Worm (Caenorhabditis elegans): ENCODE data around the gene F40G12.10.
A peak's percentile ranks its signal among the peaks of the same experiment; 100 is the strongest.
"Not testable (repeated sequence)": the region's sequence is repeated elsewhere in the genome, so short reads cannot be mapped to it uniquely, and the experiment has no call there.

The F40G12.10 gene

DNA sequence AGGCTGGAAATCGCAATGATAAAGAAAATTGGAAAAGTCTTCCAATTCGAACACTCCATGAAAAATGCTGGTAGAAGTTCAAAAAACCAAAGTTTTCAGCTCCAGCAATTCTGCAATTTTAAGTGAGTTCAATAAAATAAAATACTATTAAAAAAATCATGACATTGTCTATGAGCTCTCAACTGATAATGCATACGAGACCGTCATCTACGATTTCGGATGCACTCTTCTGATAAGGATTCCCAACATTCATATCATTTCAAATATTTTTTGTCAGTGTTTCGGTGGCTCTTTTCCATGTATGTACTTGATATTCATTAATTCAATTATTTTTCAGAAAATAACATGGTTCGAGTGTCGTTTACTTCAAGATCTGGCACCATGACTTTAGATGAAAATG, 17.7 kb downstream of the F40G12.10 start, which contains the start of gene F14D7.6:
TSS of gene F14D7.6 (plus strand) at position 338 of the 400 bp plus-strand sequence.
- peak; percentile 21 for TF ChIP-seq elt-2 (tag; optimal IDR thresholded peaks at IDR 0.05)
- TF ChIP-seq ztf-16 (tag; optimal IDR thresholded peaks at IDR 0.05), result no peak
- TF ChIP-seq ahr-1 (tag; optimal IDR thresholded peaks at IDR 0.05), result no peak

DNA sequence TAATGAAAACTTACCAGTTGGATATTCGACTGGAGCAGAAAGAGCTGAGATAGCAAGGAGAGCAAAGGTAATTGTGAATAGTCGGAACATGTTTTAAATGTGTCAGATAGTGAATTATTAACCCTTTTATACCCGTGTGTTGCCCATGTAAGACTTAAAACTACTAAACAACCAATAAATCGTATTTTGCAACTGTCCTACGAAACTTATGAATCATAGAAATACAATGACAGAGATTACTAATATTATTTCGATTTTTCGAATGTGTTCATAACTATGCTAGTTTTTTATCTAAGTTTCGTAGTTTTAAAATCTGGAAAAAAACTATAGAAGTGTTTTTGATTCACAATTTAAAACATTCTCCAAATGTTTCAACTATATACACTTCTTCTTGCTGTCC, 23.4 kb downstream of the F40G12.10 start, which contains the start of gene spig-4:
TSS of gene spig-4 (minus strand) at position 101 of the 400 bp plus-strand sequence.
- TF ChIP-seq ceh-24, ceh-30, sox-4 (tag; optimal IDR thresholded peaks at IDR 0.05): not testable (repeated sequence)

DNA sequence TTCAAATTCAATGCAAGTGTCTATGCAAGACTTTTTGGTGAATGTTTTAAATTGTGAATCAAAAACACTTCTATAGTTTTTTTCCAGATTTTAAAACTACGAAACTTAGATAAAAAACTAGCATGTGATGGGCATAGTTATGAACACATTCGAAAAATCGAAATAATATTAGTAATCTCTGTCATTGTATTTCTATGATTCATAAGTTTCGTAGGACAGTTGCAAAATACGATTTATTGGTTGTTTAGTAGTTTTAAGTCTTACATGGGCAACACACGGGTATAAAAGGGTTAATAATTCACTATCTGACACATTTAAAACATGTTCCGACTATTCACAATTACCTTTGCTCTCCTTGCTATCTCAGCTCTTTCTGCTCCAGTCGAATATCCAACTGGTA, 24.8 kb downstream of the F40G12.10 start, which contains the start of gene spig-5:
TSS of gene spig-5 (plus strand) at position 301 of the 400 bp plus-strand sequence.
- TF ChIP-seq ama-1 (optimal IDR thresholded peaks at IDR 0.05); ahr-1 (tag; optimal IDR thresholded peaks at IDR 0.05); ets-4 (tag; optimal IDR thresholded peaks at IDR 0.05): not testable (repeated sequence)

DNA sequence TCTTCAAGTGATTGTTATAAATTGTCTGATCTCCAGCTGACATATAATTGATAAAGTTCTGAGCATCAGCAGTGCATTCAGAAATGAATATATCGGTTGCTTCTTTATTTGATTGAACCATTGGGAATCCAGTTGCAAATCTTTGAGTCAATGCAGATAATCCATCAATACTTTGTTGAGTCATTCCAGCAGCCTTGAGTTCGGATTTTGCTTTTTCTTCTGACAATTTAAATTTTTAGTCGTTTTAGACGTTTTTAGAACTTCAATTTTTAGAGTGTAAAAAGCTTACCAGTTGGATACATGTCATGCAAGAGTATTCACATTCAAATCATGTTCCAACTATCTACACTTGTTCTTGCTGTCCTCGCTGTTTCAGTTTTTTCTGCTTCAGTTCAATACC, 26.3 kb downstream of the F40G12.10 start, which contains the start of gene F14D7.14:
TSS of gene F14D7.14 (plus strand) at position 301 of the 400 bp plus-strand sequence.
- not testable (repeated sequence) for TF ChIP-seq unc-3 (GFP tag; conservative IDR thresholded peaks at IDR 0.05); unc-3 (tag; optimal IDR thresholded peaks at IDR 0.05); ceh-24 (tag; optimal IDR thresholded peaks at IDR 0.05); sox-4 (tag; optimal IDR thresholded peaks at IDR 0.05)

DNA sequence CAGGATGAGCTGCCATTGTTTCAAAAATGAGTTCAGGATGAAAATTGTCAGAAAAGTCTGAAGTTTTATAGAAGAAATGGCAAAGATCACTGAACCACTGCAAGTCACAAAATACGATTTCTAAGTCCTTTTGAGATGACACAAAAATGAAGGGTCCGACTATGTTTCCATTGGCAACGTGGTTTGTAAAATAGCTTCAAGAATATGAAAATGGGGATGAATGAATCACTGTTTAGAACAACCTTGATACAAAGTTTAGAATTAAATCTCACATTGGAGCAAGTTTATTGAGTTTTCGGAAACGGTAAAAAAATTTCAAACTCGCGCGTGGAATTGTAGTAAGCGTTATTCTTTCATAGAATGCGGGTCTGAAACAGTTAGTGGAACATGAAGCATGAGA, 27.8 kb downstream of the F40G12.10 start, which contains the start of gene ddn-3:
TSS of gene ddn-3 (minus strand) at position 101 of the 400 bp plus-strand sequence.
- TF ChIP-seq ceh-48 (tag; optimal IDR thresholded peaks at IDR 0.05) (no peak), hlh-8 (tag; optimal IDR thresholded peaks at IDR 0.05) (no peak), fkh-10 (GFP tag; optimal IDR thresholded peaks at IDR 0.05) (no peak), lin-11 (tag; optimal IDR thresholded peaks at IDR 0.05) (no peak), ceh-19 (GFP tag; optimal IDR thresholded peaks at IDR 0.05) (no peak), npax-4 (tag; optimal IDR thresholded peaks at IDR 0.05) (no peak), nfya-1 (tag; optimal IDR thresholded peaks at IDR 0.05) (no peak), ceh-31 (tag; optimal IDR thresholded peaks at IDR 0.05) (no peak), ceh-22 (tag; optimal IDR thresholded peaks at IDR 0.05) (no peak), rnt-1 (tag; optimal IDR thresholded peaks at IDR 0.05) (no peak), pat-9 (tag; optimal IDR thresholded peaks at IDR 0.05) (no peak)

DNA sequence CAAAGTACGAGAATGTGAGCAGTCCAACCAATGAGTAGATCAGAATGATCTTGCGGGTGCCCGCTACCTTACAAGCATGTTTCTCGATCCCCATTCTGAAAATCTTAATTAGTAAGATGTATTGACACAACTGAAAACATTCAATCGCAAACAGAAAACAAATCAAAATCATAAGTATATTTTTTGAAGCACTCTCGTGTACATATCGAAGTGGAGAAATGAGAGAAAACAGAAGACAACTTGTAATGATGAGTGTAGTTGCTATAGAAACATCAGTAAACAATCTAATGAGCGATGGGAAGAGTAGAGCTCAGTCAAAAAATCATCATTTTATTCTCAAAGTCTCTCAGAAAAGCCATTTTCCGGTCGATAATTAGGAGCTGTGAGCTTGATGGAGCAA, 29.4 kb downstream of the F40G12.10 start, which contains the start of gene F14D7.8:
TSS of gene F14D7.8 (minus strand) at position 101 of the 400 bp plus-strand sequence.
- TF ChIP-seq unc-55 (GFP tag; optimal IDR thresholded peaks at IDR 0.05) (no peak), nfya-1 (tag; optimal IDR thresholded peaks at IDR 0.05) (no peak), elt-4 (tag; optimal IDR thresholded peaks at IDR 0.05) (no peak)

DNA sequence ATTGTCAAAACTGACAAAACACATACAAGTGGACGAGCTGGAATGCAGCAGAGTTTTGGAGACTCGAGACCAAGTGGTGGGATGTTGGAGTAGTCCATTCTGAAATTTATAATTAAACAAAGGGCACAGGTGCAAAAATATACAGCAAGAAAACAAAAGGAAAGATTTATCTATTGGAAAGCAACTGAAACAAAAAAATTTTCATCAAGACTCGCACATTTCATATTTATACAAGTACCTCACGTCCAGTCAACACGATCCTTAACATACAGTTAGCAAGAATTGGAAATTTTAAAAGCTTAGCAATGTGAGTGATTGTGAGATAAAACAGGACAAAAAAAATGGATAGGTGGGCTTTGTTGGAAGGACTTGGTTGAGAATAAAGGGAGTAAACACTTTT, 30.9 kb downstream of the F40G12.10 start, which contains the start of gene F47B8.1:
TSS of gene F47B8.1 (minus strand) at position 101 of the 400 bp plus-strand sequence.
- no peak for TF ChIP-seq pros-1 (tag; optimal IDR thresholded peaks at IDR 0.05)
- no peak for TF ChIP-seq K02D7.2 (tag; optimal IDR thresholded peaks at IDR 0.05)
- TF ChIP-seq ceh-9 (tag; optimal IDR thresholded peaks at IDR 0.05), result no peak
- no peak for TF ChIP-seq ets-4 (tag; optimal IDR thresholded peaks at IDR 0.05)
- TF ChIP-seq elt-2 (tag; optimal IDR thresholded peaks at IDR 0.05), result no peak
- TF ChIP-seq zip-5 (tag; optimal IDR thresholded peaks at IDR 0.05), result no peak
- no peak for TF ChIP-seq Y22D7AL.16 (tag; optimal IDR thresholded peaks at IDR 0.05)
- TF ChIP-seq ceh-18 (tag; optimal IDR thresholded peaks at IDR 0.05), result no peak
